Worm (Caenorhabditis elegans) whole organism, late embryonic: Measurements from ENCODE around the gene tag-10.

Experiments
- ama-1 ChIP-seq: fragments of 150-350 bp; optimal IDR thresholded peaks from 2 replicates; lab custom pipeline; 2014
- ceh-19 ChIP-seq: fragments of 200-800 bp; sonication (Bioruptor generic); optimal IDR thresholded peaks from 2 replicates; lab custom pipeline; 2018; ENCODE audit warnings: mild to moderate bottlenecking, missing genetic modification characterization, missing compliant biosample characterization
- ceh-30 ChIP-seq: fragments of 150-350 bp; optimal IDR thresholded peaks from 2 replicates; lab custom pipeline; 2014; ENCODE audit warnings: missing biosample characterization, missing genetic modification characterization
- nfya-1 ChIP-seq: sonication (generic microtip); optimal IDR thresholded peaks from 2 replicates; lab custom pipeline; 2017; ENCODE audit warnings: missing genetic modification characterization, mild to moderate bottlenecking, missing compliant biosample characterization, antibody characterized with exemption, moderate library complexity
- pha-4 ChIP-seq: fragments of 150-350 bp; optimal IDR thresholded peaks from 2 replicates; lab custom pipeline; 2018; ENCODE audit warnings: missing biosample characterization, missing genetic modification reagents, missing genetic modification characterization
- pqm-1 ChIP-seq: sonication (generic microtip); optimal IDR thresholded peaks from 2 replicates; lab custom pipeline; 2016; ENCODE audit warnings: missing genetic modification characterization, missing compliant biosample characterization
- sox-4 ChIP-seq: sonication (generic microtip); optimal IDR thresholded peaks from 2 replicates; lab custom pipeline; 2017; ENCODE audit warnings: mild to moderate bottlenecking, missing genetic modification characterization, inconsistent platforms, missing compliant biosample characterization

DNA sequence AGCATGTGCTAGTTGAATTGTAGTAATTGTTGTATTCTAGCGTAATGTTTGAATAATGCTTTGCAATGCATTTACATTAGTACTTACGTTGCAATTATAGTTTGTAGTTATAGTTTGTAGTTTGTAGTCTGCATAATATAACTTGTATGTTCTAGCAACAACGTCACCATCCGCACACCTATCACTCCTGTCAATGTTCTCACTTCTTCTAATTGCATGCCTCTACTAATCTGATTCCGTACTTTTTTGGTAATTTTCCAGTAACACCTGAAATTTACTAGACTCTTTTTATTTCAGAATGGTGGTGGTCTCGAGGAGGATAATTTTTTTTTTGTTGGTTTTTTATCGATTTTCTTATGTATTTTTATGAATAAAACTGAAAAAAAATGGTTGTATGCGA is 4.2 kb downstream of the tag-10 start:
- TF ChIP-seq nfya-1 (tag; lab: Kevin White, UChicago) (no peak), ama-1 (lab: Kevin White, UChicago) (no peak), sox-4 (tag; lab: Kevin White, UChicago) (no peak), pqm-1 (no peak), ceh-30 (tag; lab: Kevin White, UChicago) (no peak), ceh-19 (GFP tag; lab: Kevin White, UChicago) (no peak), pha-4 (tag; lab: Kevin White, UChicago) (no peak)
